Worm (Caenorhabditis elegans): ENCODE results near the gene ins-32.

DNA sequence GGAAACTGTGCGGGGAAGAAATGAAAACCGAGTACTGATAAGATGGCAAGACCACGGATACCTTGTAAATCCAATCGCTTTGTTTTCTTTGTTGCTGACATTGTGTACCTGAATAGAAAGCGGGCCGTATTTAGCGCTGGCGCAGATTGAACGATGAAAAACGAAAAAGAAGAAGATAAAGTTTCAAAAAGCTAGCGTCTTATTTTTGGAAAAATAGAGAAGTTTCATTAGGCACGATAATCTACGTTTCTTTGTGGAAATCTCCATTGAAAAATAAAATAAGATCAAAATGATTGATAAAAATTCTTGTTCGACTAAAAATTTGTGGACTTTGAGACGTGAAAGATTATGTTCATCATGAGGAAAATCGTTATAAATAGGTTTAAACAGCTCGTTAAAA is 32.8 kb upstream of the ins-32 start, which contains the start of gene oac-4:
- TF ChIP-seq hlh-15 (tag; optimal IDR thresholded peaks at IDR 0.05), result no peak
- no peak for TF ChIP-seq elt-2 (tag; optimal IDR thresholded peaks at IDR 0.05)
- TF ChIP-seq pha-2 (tag; optimal IDR thresholded peaks at IDR 0.05), result no peak
- TF ChIP-seq ets-4 (tag; optimal IDR thresholded peaks at IDR 0.05), result no peak
- no peak for TF ChIP-seq C08G9.2 (tag; optimal IDR thresholded peaks at IDR 0.05)
- no peak for TF ChIP-seq unc-55 (GFP tag; optimal IDR thresholded peaks at IDR 0.05)
- no peak for TF ChIP-seq ceh-30 (tag; optimal IDR thresholded peaks at IDR 0.05)
- no peak for TF ChIP-seq nfya-1 (tag; optimal IDR thresholded peaks at IDR 0.05)
